Worm (Caenorhabditis elegans): Measurements from ENCODE around the gene his-60.

Gene his-60

DNA sequence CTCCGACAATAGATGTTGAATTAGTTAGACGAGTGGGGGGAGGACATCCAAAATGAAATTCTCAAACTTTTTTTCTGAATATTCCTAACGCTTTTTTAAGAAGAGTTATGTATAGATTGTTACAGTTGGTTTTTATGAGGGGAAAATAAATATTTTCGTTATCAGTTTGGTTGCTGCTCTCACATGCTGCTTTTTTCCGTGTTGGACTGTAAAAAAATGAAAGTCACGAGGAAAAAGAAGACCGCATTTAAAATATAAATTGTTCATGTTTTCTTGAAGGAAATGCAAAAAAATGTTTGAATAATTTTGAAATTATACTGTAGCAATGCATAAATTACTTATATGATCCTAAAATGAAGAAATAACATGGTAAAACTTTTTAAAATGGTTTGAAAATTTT is 33.0 kb upstream of the his-60 start:
- TF ChIP-seq unc-39 (tag; optimal IDR thresholded peaks at IDR 0.05) (no peak), ZK546.5 (tag; optimal IDR thresholded peaks at IDR 0.05) (no peak), elt-2 (tag; optimal IDR thresholded peaks at IDR 0.05) (peak; percentile 65), elt-3 (tag; optimal IDR thresholded peaks at IDR 0.05) (no peak), pha-4 (tag; optimal IDR thresholded peaks at IDR 0.05) (peak; percentile 48), zag-1 (tag; optimal IDR thresholded peaks at IDR 0.05) (no peak), fos-1 (tag; optimal IDR thresholded peaks at IDR 0.05) (no peak), skn-1 (tag; optimal IDR thresholded peaks at IDR 0.05) (no peak), pqm-1 (tag; optimal IDR thresholded peaks at IDR 0.05) (peak; percentile 50)

DNA sequence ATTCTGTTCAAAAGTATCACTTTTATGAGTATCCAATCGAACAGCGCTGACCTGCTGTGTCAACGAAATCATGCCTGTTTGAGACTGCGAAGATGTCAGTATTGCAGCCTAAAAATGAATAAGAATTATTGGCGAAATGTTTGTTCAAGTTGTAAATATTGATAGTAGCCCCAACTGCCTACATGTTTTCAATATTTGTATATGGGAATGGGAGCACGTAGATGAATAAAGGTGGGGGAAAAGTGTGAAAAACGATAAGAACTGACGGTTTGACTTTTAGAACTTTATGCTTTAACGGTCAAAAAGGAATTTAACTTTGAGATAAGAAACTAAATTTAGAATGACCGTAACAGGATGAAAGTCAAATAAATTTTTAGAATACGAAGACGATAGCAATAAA is 32.5 kb upstream of the his-60 start:
- TF ChIP-seq elt-2 (tag; optimal IDR thresholded peaks at IDR 0.05) (peak; percentile 62), lin-15B (tag; optimal IDR thresholded peaks at IDR 0.05) (no peak), pha-4 (tag; optimal IDR thresholded peaks at IDR 0.05) (peak; percentile 50), pqm-1 (tag; optimal IDR thresholded peaks at IDR 0.05) (peak; percentile 73)

DNA sequence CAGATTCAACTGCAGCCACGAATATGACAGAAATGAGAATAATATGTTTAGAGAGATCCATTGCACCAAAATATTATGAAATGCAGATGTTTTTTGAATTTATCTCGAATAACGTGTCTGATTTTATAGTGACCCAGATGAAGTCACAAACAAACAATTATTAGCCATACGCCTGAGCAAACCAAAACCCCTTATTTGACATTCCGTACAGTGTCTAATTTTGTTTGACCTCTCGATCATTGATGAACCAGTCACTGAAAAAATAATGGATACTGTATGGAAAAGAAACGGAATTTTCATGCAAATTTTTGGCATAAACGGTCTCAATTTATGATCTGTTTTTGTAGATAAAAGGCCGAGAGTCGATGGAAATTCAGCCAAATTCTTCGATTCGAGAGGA is 28.4 kb upstream of the his-60 start, which contains the start of the genes R05G6.9 and R05G6.3:
R05G6.9 (minus strand) TSS at position 101 of the 400 bp plus-strand sequence.
R05G6.3 (plus strand) TSS at position 386 of the 400 bp plus-strand sequence.
- TF ChIP-seq nhr-77 (tag; optimal IDR thresholded peaks at IDR 0.05) (no peak), aly-2 (tag; optimal IDR thresholded peaks at IDR 0.05) (no peak), nhr-12 (tag; optimal IDR thresholded peaks at IDR 0.05) (no peak), zag-1 (tag; optimal IDR thresholded peaks at IDR 0.05) (no peak), egl-27 (tag; optimal IDR thresholded peaks at IDR 0.05) (no peak), lsy-12 (tag; optimal IDR thresholded peaks at IDR 0.05) (no peak), elt-2 (tag; optimal IDR thresholded peaks at IDR 0.05) (no peak), elt-1 (tag; optimal IDR thresholded peaks at IDR 0.05) (no peak), ama-1 (optimal IDR thresholded peaks at IDR 0.05) (no peak), ZK546.5 (tag; optimal IDR thresholded peaks at IDR 0.05) (no peak)

DNA sequence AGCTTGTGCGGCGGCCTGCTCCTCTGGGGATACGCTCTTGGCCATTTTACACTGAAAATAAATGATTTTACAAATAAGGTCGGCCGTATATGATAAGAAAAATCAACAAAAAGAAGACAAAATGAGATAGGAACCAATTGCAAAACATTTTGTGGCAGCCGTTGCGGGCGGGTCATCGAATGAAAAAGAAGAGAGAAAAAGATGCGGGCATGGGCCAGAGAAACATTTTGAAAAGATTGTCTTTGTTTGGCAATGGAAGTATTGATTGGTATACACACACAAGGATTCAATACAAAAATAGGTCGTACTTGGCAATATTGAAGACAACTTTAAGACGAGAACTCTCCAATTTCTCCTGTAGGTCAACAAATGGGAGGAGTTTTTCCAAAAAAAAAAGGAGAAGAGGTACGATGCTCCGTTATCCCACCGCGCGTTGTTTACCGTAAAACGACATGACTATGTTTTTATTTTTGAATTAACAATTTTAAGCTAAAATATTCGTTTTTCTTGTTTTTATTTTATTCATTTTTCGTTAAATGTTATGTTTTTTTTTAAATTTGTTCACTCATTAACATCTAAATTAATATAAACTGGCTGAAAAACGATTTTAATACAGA is 24.9 kb upstream of the his-60 start, which contains the start of the genes plc-4 and R05G6.4:
plc-4 (minus strand) TSS at position 51 of the 617 bp plus-strand sequence.
R05G6.4 (plus strand) TSS at position 617 of the 617 bp plus-strand sequence.
- peak; percentile 88 for TF ChIP-seq R02D3.7 (tag; optimal IDR thresholded peaks at IDR 0.05)
- no peak for TF ChIP-seq egl-5 (tag; optimal IDR thresholded peaks at IDR 0.05)
- TF ChIP-seq mml-1 (tag; optimal IDR thresholded peaks at IDR 0.05), result no peak
- TF ChIP-seq fkh-10 (GFP tag; optimal IDR thresholded peaks at IDR 0.05), result no peak
- no peak for TF ChIP-seq unc-39 (tag; optimal IDR thresholded peaks at IDR 0.05)
- peak; percentile 44 for TF ChIP-seq nhr-23 (tag; optimal IDR thresholded peaks at IDR 0.05)
- TF ChIP-seq ztf-4 (tag; optimal IDR thresholded peaks at IDR 0.05), result no peak
- no peak for TF ChIP-seq sea-2 (GFP tag; optimal IDR thresholded peaks at IDR 0.05)
- no peak for TF ChIP-seq egl-27 (tag; optimal IDR thresholded peaks at IDR 0.05)
- no peak for TF ChIP-seq nhr-67 (tag; optimal IDR thresholded peaks at IDR 0.05)
- TF ChIP-seq nhr-76 (tag; optimal IDR thresholded peaks at IDR 0.05), result no peak
- peak; percentile 54 for TF ChIP-seq lin-15B (tag; optimal IDR thresholded peaks at IDR 0.05)
- TF ChIP-seq pha-4 (tag; optimal IDR thresholded peaks at IDR 0.05), result peak; percentile 79
- TF ChIP-seq nhr-77 (tag; optimal IDR thresholded peaks at IDR 0.05), result no peak
- peak; percentile 6 for TF ChIP-seq lin-39 (tag; optimal IDR thresholded peaks at IDR 0.05)
- no peak for TF ChIP-seq lsy-12 (tag; optimal IDR thresholded peaks at IDR 0.05)
- TF ChIP-seq fkh-2 (tag; optimal IDR thresholded peaks at IDR 0.05), result no peak
- TF ChIP-seq ama-1 (optimal IDR thresholded peaks at IDR 0.05), result no peak
- peak; percentile 26 for TF ChIP-seq snpc-4 (tag; optimal IDR thresholded peaks at IDR 0.05)
- TF ChIP-seq nfya-1 (tag; optimal IDR thresholded peaks at IDR 0.05; ENCODE audit: insufficient read depth), result peak; percentile 71
- peak; percentile 10 for TF ChIP-seq hmg-11 (tag; optimal IDR thresholded peaks at IDR 0.05)
- peak; percentile 41 for TF ChIP-seq ceh-28 (tag; optimal IDR thresholded peaks at IDR 0.05)

DNA sequence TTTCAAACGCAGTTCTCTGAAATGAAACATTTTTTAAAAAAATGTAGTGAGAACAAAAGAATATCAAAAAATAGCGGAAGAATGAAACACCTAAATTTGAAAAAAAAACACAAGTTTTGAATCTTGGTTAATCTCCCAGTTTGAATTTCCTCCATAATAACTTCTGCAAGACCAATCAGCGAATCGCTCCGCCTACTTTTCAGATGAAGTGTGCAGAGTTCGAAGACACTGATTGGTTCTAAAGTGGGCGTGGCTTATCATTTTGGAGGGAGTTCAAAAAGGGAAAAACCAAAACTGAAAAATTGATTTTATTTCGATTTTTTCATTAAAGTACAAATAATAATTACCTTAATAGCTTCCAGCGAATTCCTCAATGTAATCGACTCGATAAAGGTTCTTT is 23.0 kb upstream of the his-60 start:
- TF ChIP-seq nfya-1 (tag; optimal IDR thresholded peaks at IDR 0.05; ENCODE audit: insufficient read depth) (peak; percentile 96), lin-15B (tag; optimal IDR thresholded peaks at IDR 0.05) (peak; percentile 18), nhr-11 (tag; optimal IDR thresholded peaks at IDR 0.05) (no peak)

Measured in whole organism, L3 larva.